Fruit fly (Drosophila melanogaster) Kc167 (cell line): Measurements from ENCODE around the gene CG10137.

Experiments used
- Myc ChIP-seq: fragments of >200 bp; optimal IDR thresholded peaks from 2 replicates; lab custom pipeline; 2017; ENCODE audit warnings: missing external identifiers
- Sin3A ChIP-seq: fragments of >200 bp; optimal IDR thresholded peaks from 2 replicates; lab custom pipeline; 2018; ENCODE audit warnings: missing external identifiers
- h ChIP-seq: fragments of >200 bp; optimal IDR thresholded peaks from 3 replicates; lab custom pipeline; 2018; ENCODE audit warnings: missing external identifiers
- insv ChIP-seq: fragments of >200 bp; optimal IDR thresholded peaks from 3 replicates; lab custom pipeline; 2018; ENCODE audit warnings: missing external identifiers
- psq ChIP-seq: fragments of >200 bp; optimal IDR thresholded peaks from 2 replicates; lab custom pipeline; 2017; ENCODE audit warnings: missing external identifiers
- ttk ChIP-seq: sonication (Bioruptor generic); optimal IDR thresholded peaks from 2 replicates; lab custom pipeline; 2017; ENCODE audit warnings: missing external identifiers

The CG10137 gene

dm6 chr2L:19526316-19526715, at the start of gene CG10137, which contains the start of gene Dpm1:
CG10137 (plus strand) TSS chr2L:19526686.
Dpm1 (minus strand) TSS chr2L:19526368.
- TF ChIP-seq Sin3A (lab: Kevin White, UChicago) (no peak), psq (lab: Kevin White, UChicago) (no peak), Myc (lab: Kevin White, UChicago) (no peak), ttk (lab: Kevin White, UChicago) (no peak), insv (lab: Kevin White, UChicago) (no peak), h (no peak)

DNA sequence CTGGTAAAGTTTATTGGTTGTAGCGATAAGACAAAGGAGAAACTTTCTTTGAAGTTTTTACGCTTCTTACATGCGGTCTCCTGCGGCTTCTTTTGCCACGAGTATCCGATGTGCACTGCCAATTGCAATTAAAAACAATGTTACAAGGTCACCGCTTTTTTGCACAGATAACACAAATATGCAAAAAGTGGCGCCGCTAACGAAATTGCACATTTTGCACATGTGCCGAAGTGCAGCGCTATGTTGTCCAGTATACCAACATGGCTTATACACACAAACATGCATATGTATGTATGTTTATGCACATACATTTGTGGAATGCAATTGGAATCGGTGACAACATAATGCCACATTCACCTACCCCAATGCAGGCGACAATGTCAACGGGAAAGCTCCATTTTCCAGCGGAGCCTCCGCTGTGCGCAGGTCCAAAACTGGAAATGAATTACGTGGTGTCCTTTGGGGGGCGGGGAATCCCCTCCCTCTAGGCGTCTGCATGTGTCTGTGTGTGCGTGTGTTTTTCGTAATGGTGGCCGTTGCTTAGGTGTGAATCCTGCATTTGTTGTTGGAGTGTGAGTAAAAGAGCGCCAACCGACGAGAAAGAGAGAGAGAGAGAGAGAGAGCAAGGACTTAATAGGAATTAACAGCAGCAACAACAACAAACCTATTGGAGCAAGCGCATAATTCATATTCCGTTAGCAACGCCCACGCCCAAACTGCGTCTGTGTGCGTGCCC, 47.1 kb upstream of the CG10137 start:
- no peak for TF ChIP-seq psq (lab: Kevin White, UChicago)
- no peak for TF ChIP-seq h
- no peak for TF ChIP-seq Myc (lab: Kevin White, UChicago)
- no peak for TF ChIP-seq Sin3A (lab: Kevin White, UChicago)
- TF ChIP-seq ttk (lab: Kevin White, UChicago), result no peak
- no peak for TF ChIP-seq insv (lab: Kevin White, UChicago)

DNA sequence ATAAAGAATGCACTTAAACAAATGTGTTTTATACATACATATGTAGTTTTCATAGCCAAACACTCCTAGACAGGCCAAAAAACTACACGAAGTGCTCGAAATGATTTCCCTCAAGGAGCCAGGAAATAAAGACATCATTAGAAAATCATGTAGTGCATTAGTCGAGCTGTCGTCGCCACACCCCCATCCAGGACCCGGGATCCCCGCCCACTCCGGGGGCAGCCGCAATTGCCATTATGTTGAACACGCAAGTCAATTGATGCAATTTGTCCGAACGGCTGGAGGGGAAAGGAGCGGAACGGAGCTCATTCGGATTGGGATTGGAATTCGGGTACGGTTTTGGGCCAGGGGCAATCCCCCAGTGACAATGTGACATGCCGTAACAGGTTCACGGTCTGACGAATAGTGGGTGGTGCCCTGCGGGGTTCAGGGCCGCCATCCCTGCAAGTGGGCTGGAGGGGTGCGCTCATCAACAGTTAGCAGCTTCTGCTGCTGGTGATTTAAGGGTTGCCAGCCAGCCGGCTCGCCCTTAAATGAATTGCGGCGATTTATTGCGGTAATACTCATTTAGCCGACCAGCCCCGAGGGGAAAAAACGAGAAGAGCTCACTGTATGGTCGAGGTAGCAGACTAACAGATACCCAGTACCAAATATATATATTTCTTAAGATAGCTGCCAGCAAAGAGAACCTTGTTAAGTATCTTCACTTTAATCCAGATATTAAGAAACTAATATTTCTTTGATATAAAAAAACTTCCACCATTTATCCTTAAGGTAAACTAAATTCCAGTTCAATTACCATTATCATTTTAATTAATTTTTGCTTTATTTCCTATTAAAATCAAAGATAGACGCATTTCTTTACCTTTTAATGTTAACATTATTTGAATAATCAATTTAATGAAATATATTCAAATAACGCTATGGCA, 45.8 kb upstream of the CG10137 start:
- TF ChIP-seq Sin3A (lab: Kevin White, UChicago) (no peak), ttk (lab: Kevin White, UChicago) (no peak), Myc (lab: Kevin White, UChicago) (no peak), psq (lab: Kevin White, UChicago) (no peak), insv (lab: Kevin White, UChicago) (no peak), h (no peak)

- TF ChIP-seq psq (lab: Kevin White, UChicago) (no peak), ttk (lab: Kevin White, UChicago) (no peak), h (no peak), insv (lab: Kevin White, UChicago) (no peak), Sin3A (lab: Kevin White, UChicago) (no peak), Myc (lab: Kevin White, UChicago) (no peak)
Measured at dm6 chr2L:19484539-19484938, 41.9 kb upstream of the CG10137 start, which contains the start of the genes CG10195 and CG13084. CG10195 (minus strand) TSS chr2L:19484705. CG13084 (plus strand) TSS chr2L:19484930.

DNA sequence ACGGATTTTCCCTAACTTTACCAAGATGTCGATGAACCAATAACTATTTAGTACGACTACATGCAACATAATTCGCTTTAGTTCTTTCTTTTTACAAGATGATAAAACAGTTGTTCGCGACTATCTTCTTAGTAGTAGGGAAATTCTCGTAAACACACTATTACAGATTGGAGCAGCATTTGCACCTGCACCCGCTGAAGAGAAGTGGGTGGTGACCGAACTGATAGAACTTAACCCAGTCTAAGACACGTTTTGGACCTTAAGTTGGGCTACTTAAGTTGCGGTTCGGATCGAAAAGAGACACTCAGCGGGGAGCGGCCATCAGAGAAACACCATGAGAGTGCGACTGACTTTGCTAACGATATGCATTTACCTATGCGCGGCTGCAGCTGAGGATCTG, 39.3 kb upstream of the CG10137 start, which contains the start of gene CG13083:
CG13083 (plus strand) TSS at position 301 of the 400 bp plus-strand sequence.
- no peak for TF ChIP-seq Myc (lab: Kevin White, UChicago)
- TF ChIP-seq h, result no peak
- TF ChIP-seq insv (lab: Kevin White, UChicago), result no peak
- TF ChIP-seq ttk (lab: Kevin White, UChicago), result no peak
- no peak for TF ChIP-seq Sin3A (lab: Kevin White, UChicago)
- TF ChIP-seq psq (lab: Kevin White, UChicago), result no peak

DNA sequence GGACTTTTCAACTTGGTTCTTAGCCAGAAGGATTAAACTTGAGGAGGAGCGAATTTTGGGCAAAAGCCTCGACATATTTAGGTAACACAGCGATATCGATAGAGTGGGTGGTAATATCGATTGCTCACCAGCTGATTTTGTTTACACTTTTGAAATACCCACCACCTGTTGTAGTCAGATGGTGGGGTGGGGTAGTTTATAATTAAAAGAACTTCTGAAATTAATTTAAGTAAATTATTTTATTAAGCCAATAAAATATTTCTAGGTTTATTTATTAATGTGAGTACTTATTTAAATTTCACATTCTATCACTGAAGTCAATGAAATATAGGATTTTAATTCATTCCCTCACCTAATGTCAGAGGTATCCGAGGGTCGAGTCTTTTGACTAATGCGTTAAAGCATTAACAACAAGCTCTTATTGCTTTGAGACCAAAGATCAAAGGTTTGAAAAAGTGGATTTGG, 36.5 kb upstream of the CG10137 start, which contains the start of the genes CG10194 and CG18094:
CG10194 (minus strand) TSS at position 108 of the 465 bp plus-strand sequence.
CG18094 (plus strand) TSS at position 266 of the 465 bp plus-strand sequence.
- no peak for TF ChIP-seq psq (lab: Kevin White, UChicago)
- no peak for TF ChIP-seq ttk (lab: Kevin White, UChicago)
- no peak for TF ChIP-seq Sin3A (lab: Kevin White, UChicago)
- no peak for TF ChIP-seq Myc (lab: Kevin White, UChicago)
- TF ChIP-seq h, result no peak
- no peak for TF ChIP-seq insv (lab: Kevin White, UChicago)

dm6 chr2L:19492934-19493686, 33.4 kb upstream of the CG10137 start, which contains the start of the genes swm and Ctu2:
swm (plus strand) TSS chr2L:19493251.
Ctu2 (minus strand) TSS chr2L:19493253.
- no peak for TF ChIP-seq insv (lab: Kevin White, UChicago)
- TF ChIP-seq ttk (lab: Kevin White, UChicago), result no peak
- no peak for TF ChIP-seq psq (lab: Kevin White, UChicago)
- no peak for TF ChIP-seq Myc (lab: Kevin White, UChicago)
- no peak for TF ChIP-seq h
- TF ChIP-seq Sin3A (lab: Kevin White, UChicago), result no peak

dm6 chr2L:19497983-19498382, 28.5 kb upstream of the CG10137 start, which contains the start of gene Top3alpha:
Top3alpha (plus strand) TSS chr2L:19498168.
- TF ChIP-seq insv (lab: Kevin White, UChicago) (no peak), ttk (lab: Kevin White, UChicago) (no peak), Sin3A (lab: Kevin White, UChicago) (no peak), psq (lab: Kevin White, UChicago) (no peak), Myc (lab: Kevin White, UChicago) (no peak), h (no peak)

DNA sequence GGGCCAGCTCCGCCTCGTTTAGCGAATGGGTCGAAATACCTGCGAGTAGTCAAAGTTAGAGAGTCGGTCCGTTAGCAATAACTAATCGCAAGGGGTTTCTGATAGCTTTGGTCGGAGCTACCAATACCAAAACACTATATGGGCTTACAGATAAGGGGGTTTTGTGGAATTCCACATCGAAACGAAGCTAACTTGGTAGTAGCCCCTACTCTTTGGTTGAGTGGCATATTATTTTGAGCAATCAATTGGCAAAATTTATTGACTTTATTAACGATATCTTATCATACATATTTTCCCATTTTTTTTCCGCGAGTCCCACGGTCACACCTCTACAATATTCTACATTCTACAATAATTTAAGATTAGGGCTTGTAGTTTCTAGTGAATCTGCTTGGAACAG, 20.2 kb upstream of the CG10137 start:
- TF ChIP-seq Sin3A (lab: Kevin White, UChicago) (no peak), insv (lab: Kevin White, UChicago) (no peak), ttk (lab: Kevin White, UChicago) (no peak), h (no peak), psq (lab: Kevin White, UChicago) (no peak), Myc (lab: Kevin White, UChicago) (no peak)

- no peak for TF ChIP-seq h
- TF ChIP-seq Sin3A (lab: Kevin White, UChicago), result no peak
- no peak for TF ChIP-seq Myc (lab: Kevin White, UChicago)
- TF ChIP-seq ttk (lab: Kevin White, UChicago), result no peak
- no peak for TF ChIP-seq insv (lab: Kevin White, UChicago)
Measured at dm6 chr2L:19508361-19508918, 18.0 kb upstream of the CG10137 start, which contains the start of gene cyst. cyst (minus strand) TSS chr2L:19508764.
